Worm (Caenorhabditis elegans) whole organism, L1 larva: Measurements from ENCODE around the gene C09E7.11.
"Not testable (repeated sequence)": the region's sequence is repeated elsewhere in the genome, so short reads cannot be mapped to it uniquely, and the experiment has no call there.

ENCODE experiments used
- C16A3.4 ChIP-seq: fragments of 150-350 bp; optimal IDR thresholded peaks from 2 replicates; lab custom pipeline; 2014; ENCODE audit warnings: missing biosample characterization, missing genetic modification characterization
- F16B12.6 ChIP-seq: fragments of 150-350 bp; optimal IDR thresholded peaks from 2 replicates; lab custom pipeline; 2014; ENCODE audit warnings: missing biosample characterization, missing genetic modification characterization
- Y116A8C.19 ChIP-seq: sonication (generic microtip); optimal IDR thresholded peaks from 2 replicates; lab custom pipeline; 2016; ENCODE audit warnings: missing compliant biosample characterization, missing genetic modification characterization, borderline replicate concordance
- alr-1 ChIP-seq: fragments of 200-800 bp; sonication (Bioruptor generic); optimal IDR thresholded peaks from 2 replicates; lab custom pipeline; 2018; ENCODE audit warnings: borderline replicate concordance, mild to moderate bottlenecking, missing genetic modification characterization, missing compliant biosample characterization
- ama-1 ChIP-seq: fragments of 150-350 bp; optimal IDR thresholded peaks from 2 replicates; lab custom pipeline; 2014
- blmp-1 ChIP-seq: fragments of 150-350 bp; optimal IDR thresholded peaks from 2 replicates; lab custom pipeline; 2014; ENCODE audit warnings: missing biosample characterization, missing genetic modification characterization
- ceh-63 ChIP-seq: fragments of 200-800 bp; sonication (Bioruptor generic); optimal IDR thresholded peaks from 2 replicates; lab custom pipeline; 2018; ENCODE audit warnings: mild to moderate bottlenecking, missing genetic modification characterization, missing compliant biosample characterization
- ceh-90 ChIP-seq: sonication (generic microtip); optimal IDR thresholded peaks from 2 replicates; lab custom pipeline; 2016; ENCODE audit warnings: missing genetic modification characterization, missing compliant biosample characterization
- ces-1 ChIP-seq: fragments of 150-350 bp; optimal IDR thresholded peaks from 2 replicates; lab custom pipeline; 2014; ENCODE audit warnings: missing biosample characterization, missing genetic modification reagents, missing genetic modification characterization
- dsc-1 ChIP-seq: sonication (generic microtip); optimal IDR thresholded peaks from 2 replicates; lab custom pipeline; 2016; ENCODE audit warnings: mild to moderate bottlenecking, missing genetic modification characterization, missing compliant biosample characterization
- efl-1 ChIP-seq, 4 experiments: fragments of 150-350 bp; optimal IDR thresholded peaks in 3 of 4; peaks in 1 of 4; 1 replicate in 1 of 4; 2 replicates in 3 of 4; lab custom pipeline; 2014; ENCODE audit warnings: missing biosample characterization in 2 of 4, missing genetic modification characterization in 2 of 4, missing genetic modification reagents in 2 of 4
- elt-3 ChIP-seq, 6 experiments: fragments of 150-350 bp in 1 of 6; sonication (generic microtip); optimal IDR thresholded peaks; 2 replicates each; lab custom pipeline; 2017 to 2018; ENCODE audit warnings: missing biosample characterization in 6 of 6, missing genetic modification characterization in 6 of 6, inconsistent platforms in 1 of 6
- fkh-4 ChIP-seq: sonication (generic microtip); optimal IDR thresholded peaks from 2 replicates; lab custom pipeline; 2016; ENCODE audit warnings: missing compliant biosample characterization, missing genetic modification characterization, borderline replicate concordance
- fkh-8 ChIP-seq: sonication (generic microtip); optimal IDR thresholded peaks from 2 replicates; lab custom pipeline; 2016; ENCODE audit warnings: mild to moderate bottlenecking, missing genetic modification characterization, missing compliant biosample characterization
- isw-1 ChIP-seq: fragments of 200-800 bp; sonication (Bioruptor generic); IDR thresholded peaks from 2 replicates; pipeline ENCODE4 v1.3.6; 2022; ENCODE audit warnings: missing genetic modification characterization, missing compliant biosample characterization
- jun-1 ChIP-seq: fragments of 150-350 bp; optimal IDR thresholded peaks from 2 replicates; lab custom pipeline; 2014; ENCODE audit warnings: missing biosample characterization, missing genetic modification reagents, missing genetic modification characterization
- lin-14 ChIP-seq: fragments of 200-800 bp; sonication (Bioruptor generic); optimal IDR thresholded peaks from 2 replicates; lab custom pipeline; 2018; ENCODE audit warnings: mild to moderate bottlenecking, missing genetic modification characterization, moderate library complexity, missing compliant biosample characterization
- lin-35 ChIP-seq, 2 experiments: fragments of 150-350 bp; optimal IDR thresholded peaks; 2 replicates each; lab custom pipeline; 2014; ENCODE audit warnings: missing biosample characterization in 2 of 2, missing genetic modification characterization in 2 of 2, missing genetic modification reagents in 2 of 2
- lsy-2 ChIP-seq, 2 experiments: fragments of 150-350 bp; optimal IDR thresholded peaks; 2 replicates each; lab custom pipeline; 2014; ENCODE audit warnings: missing biosample characterization in 2 of 2, missing genetic modification characterization in 2 of 2
- mef-2 ChIP-seq: fragments of 150-350 bp; optimal IDR thresholded peaks from 2 replicates; lab custom pipeline; 2014; ENCODE audit warnings: missing biosample characterization, missing genetic modification characterization
- mep-1 ChIP-seq: fragments of 150-350 bp; optimal IDR thresholded peaks from 2 replicates; lab custom pipeline; 2014; ENCODE audit warnings: missing biosample characterization, missing genetic modification characterization
- nhr-11 ChIP-seq: fragments of 150-350 bp; optimal IDR thresholded peaks from 2 replicates; lab custom pipeline; 2014; ENCODE audit warnings: missing biosample characterization, missing genetic modification characterization
- nhr-19 ChIP-seq: fragments of 200-800 bp; sonication (Bioruptor generic); conservative IDR thresholded peaks from 2 replicates; pipeline ENCODE4 v1.3.6; 2022; ENCODE audit warnings: missing genetic modification characterization, missing compliant biosample characterization
- nhr-20 ChIP-seq: sonication (generic microtip); optimal IDR thresholded peaks from 2 replicates; lab custom pipeline; 2016; ENCODE audit warnings: mild to moderate bottlenecking, missing genetic modification characterization, missing compliant biosample characterization
- nhr-237 ChIP-seq: fragments of 150-350 bp; optimal IDR thresholded peaks from 2 replicates; lab custom pipeline; 2014; ENCODE audit warnings: missing biosample characterization, missing genetic modification characterization
- nhr-71 ChIP-seq: sonication (generic microtip); optimal IDR thresholded peaks from 2 replicates; lab custom pipeline; 2016; ENCODE audit warnings: mild to moderate bottlenecking, missing genetic modification characterization, moderate library complexity, missing compliant biosample characterization
- nhr-85 ChIP-seq: sonication (generic microtip); peaks from one replicate; lab custom pipeline; 2016; ENCODE audit warnings: missing genetic modification characterization, inconsistent platforms, missing compliant biosample characterization
- nhr-90 ChIP-seq: sonication (generic microtip); optimal IDR thresholded peaks from 2 replicates; lab custom pipeline; 2016; ENCODE audit warnings: mild to moderate bottlenecking, missing genetic modification characterization, missing compliant biosample characterization; ENCODE audit not compliant: poor library complexity
- pax-3 ChIP-seq: fragments of 200-800 bp; sonication (Bioruptor generic); optimal IDR thresholded peaks from 2 replicates; lab custom pipeline; 2018; ENCODE audit warnings: mild to moderate bottlenecking, missing genetic modification characterization, moderate library complexity, missing compliant biosample characterization
- skn-1 ChIP-seq: fragments of 150-350 bp; optimal IDR thresholded peaks from 2 replicates; lab custom pipeline; 2014; ENCODE audit warnings: missing biosample characterization, missing genetic modification characterization
- sox-4 ChIP-seq: sonication (generic microtip); optimal IDR thresholded peaks from 2 replicates; lab custom pipeline; 2016; ENCODE audit warnings: missing genetic modification characterization, missing compliant biosample characterization
- tbx-2 ChIP-seq: sonication (generic microtip); optimal IDR thresholded peaks from 2 replicates; lab custom pipeline; 2016; ENCODE audit warnings: missing genetic modification characterization, missing compliant biosample characterization
- tlp-1 ChIP-seq: fragments of 150-350 bp; optimal IDR thresholded peaks from 2 replicates; lab custom pipeline; 2014; ENCODE audit warnings: missing biosample characterization, missing genetic modification characterization
- unc-130 ChIP-seq: fragments of 150-350 bp; optimal IDR thresholded peaks from 2 replicates; lab custom pipeline; 2017; ENCODE audit warnings: missing biosample characterization, missing genetic modification characterization, inconsistent platforms
- unc-62 ChIP-seq: fragments of 150-350 bp; optimal IDR thresholded peaks from 2 replicates; lab custom pipeline; 2014; ENCODE audit warnings: missing biosample characterization, missing genetic modification reagents, missing genetic modification characterization
- vab-15 ChIP-seq: sonication (generic microtip); optimal IDR thresholded peaks from 2 replicates; lab custom pipeline; 2017; ENCODE audit warnings: missing genotype, mild to moderate bottlenecking, missing genetic modification characterization, missing compliant biosample characterization
- ztf-11 ChIP-seq, 2 experiments: sonication (generic microtip); optimal IDR thresholded peaks; 2 replicates each; lab custom pipeline; 2016 to 2017; ENCODE audit warnings: missing genetic modification characterization in 2 of 2, missing biosample characterization in 1 of 2, missing compliant biosample characterization in 1 of 2

The C09E7.11 gene

DNA sequence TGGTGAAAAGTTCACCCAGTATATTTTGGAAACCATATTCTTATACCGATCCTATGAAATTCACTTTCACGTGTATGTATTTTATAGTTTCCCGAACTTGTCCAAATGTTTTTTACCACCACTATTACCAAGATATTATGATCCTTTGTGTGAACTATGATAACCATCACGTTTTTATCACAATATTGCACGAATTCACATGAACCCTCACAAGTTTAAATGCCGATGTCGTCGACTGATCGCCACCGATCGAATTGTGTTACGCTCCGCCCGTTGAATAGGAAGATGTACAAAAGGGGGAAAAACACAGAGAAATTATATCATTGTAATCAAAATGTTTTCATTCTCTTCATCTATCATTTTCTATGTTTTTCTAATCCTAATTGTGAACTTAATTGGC is 22.9 kb upstream of the C09E7.11 start (continued):
- TF ChIP-seq fkh-4 (tag; lab: Kevin White, UChicago) (no peak), alr-1 (tag; lab: Kevin White, UChicago) (no peak), nhr-20 (tag; lab: Kevin White, UChicago) (peak; percentile 58), unc-62 (no peak), nhr-11 (no peak), mep-1 (tag; lab: Kevin White, UChicago) (no peak), fkh-8 (tag; lab: Kevin White, UChicago) (no peak), ama-1 (no peak), skn-1 (tag; lab: Kevin White, UChicago) (no peak), unc-130 (tag; lab: Kevin White, UChicago) (peak; percentile 24), pax-3 (no peak), nhr-19 (GFP tag; lab: Robert Waterston, UW) (peak; percentile 49), nhr-90 (peak; percentile 14), ceh-63 (no peak), Y116A8C.19 (tag; lab: Kevin White, UChicago) (no peak), nhr-85 (tag; lab: Kevin White, UChicago) (peak; percentile 72), lin-14 (GFP tag; lab: Kevin White, UChicago) (peak; percentile 8), C16A3.4 (tag; lab: Kevin White, UChicago) (no peak)

DNA sequence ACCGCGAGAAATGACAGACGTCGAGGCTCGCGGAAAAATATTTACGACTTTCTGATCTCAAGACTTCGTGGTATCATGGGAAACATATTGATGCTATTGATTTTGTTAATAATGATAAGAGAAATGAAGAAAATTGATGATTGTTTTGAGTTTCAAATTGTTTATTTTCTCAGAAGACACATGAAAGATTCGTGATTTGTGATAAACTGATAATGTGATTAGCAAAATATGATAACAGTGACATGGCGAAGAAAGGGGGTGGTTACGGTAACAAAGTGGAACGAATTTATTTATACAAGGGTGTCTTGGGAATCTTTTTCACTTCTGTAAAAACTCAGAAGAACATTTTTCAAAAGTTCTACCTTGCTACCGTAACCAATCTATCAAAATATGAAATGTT is 21.9 kb upstream of the C09E7.11 start:
- peak in 2 of 6 experiments; percentile 31 to 93 for TF ChIP-seq elt-3 (tag; optimal IDR thresholded peaks at IDR 0.05; lab: Kevin White, UChicago)
- TF ChIP-seq tbx-2 (tag; lab: Kevin White, UChicago): no peak
- peak; percentile 75 for TF ChIP-seq nhr-85 (tag; lab: Kevin White, UChicago)
- TF ChIP-seq ceh-90 (tag; lab: Kevin White, UChicago): no peak
- peak in 1 of 2 experiments; percentile 31 for TF ChIP-seq lin-35 (GFP tag; optimal IDR thresholded peaks at IDR 0.05; lab: Kevin White, UChicago)
- TF ChIP-seq ztf-11 (tag; optimal IDR thresholded peaks at IDR 0.05; lab: Kevin White, UChicago): no peak
- no peak for TF ChIP-seq tlp-1 (tag; lab: Kevin White, UChicago)
- no peak for TF ChIP-seq sox-4 (tag; lab: Kevin White, UChicago)
- TF ChIP-seq lsy-2 (tag; optimal IDR thresholded peaks at IDR 0.05; lab: Kevin White, UChicago): peak in 1 of 2 experiments; percentile 15
- TF ChIP-seq mep-1 (tag; lab: Kevin White, UChicago): no peak
- TF ChIP-seq isw-1 (GFP tag; lab: Robert Waterston, UW): no peak
- TF ChIP-seq unc-62: no peak
- no peak for TF ChIP-seq F16B12.6 (tag; lab: Kevin White, UChicago)
- TF ChIP-seq nhr-237 (tag; lab: Kevin White, UChicago): no peak
- no peak for TF ChIP-seq efl-1 (optimal IDR thresholded peaks at IDR 0.05; lab: Kevin White, UChicago)
- TF ChIP-seq efl-1 (GFP tag; optimal IDR thresholded peaks at IDR 0.05 in 1 of 2; lab: Kevin White, UChicago): peak in 1 of 2 experiments; percentile 5
- TF ChIP-seq nhr-71 (tag; lab: Kevin White, UChicago): peak; percentile 54
- TF ChIP-seq ces-1 (GFP tag; lab: Kevin White, UChicago): no peak
- peak; percentile 31 for TF ChIP-seq nhr-90
- no peak for TF ChIP-seq jun-1
- no peak for TF ChIP-seq vab-15 (tag; lab: Kevin White, UChicago)
- TF ChIP-seq nhr-20 (tag; lab: Kevin White, UChicago): peak; percentile 37
- peak; percentile 29 for TF ChIP-seq blmp-1
- TF ChIP-seq lin-14 (GFP tag; lab: Kevin White, UChicago): peak; percentile 26
- TF ChIP-seq dsc-1 (tag; lab: Kevin White, UChicago): no peak
- no peak for TF ChIP-seq mef-2 (tag; lab: Kevin White, UChicago)
- TF ChIP-seq pax-3: no peak
- TF ChIP-seq, all 84 proteins: peak for 10

DNA sequence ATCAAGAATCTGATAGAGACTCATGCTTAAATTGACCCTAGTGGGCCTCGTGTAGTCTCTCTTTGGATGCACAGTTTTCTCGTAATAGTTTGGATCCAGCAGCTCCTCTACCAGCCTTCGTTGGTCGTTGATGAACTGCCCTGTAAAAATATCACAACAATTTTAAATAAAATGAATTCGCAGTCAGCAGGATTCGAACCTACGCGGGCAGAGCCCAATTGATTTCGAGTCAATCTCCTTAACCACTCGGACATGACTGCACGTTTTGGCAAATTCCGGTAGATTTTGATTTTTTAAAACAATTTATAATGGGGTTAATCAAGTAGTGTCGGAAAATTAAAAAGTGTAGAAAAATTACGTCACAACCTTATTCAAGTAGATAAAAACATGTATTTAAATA is 17.4 kb upstream of the C09E7.11 start:
- TF ChIP-seq efl-1 (optimal IDR thresholded peaks at IDR 0.05; lab: Kevin White, UChicago): not testable (repeated sequence)
- TF ChIP-seq efl-1 (GFP tag; optimal IDR thresholded peaks at IDR 0.05 in 1 of 2; lab: Kevin White, UChicago): peak in 1 of 2 experiments; percentile 20
